Fruit fly (Drosophila melanogaster) whole organism, embryonic: ENCODE measurements around the gene Veneno.
A peak's percentile ranks its signal among the peaks of the same experiment; 100 is the strongest.

ENCODE experiments used
- ATbp ChIP-seq: fragments of 200-800 bp; sonication (Bioruptor generic); optimal IDR thresholded peaks from 2 replicates; lab custom pipeline; 2017; ENCODE audit warnings: missing biosample characterization, mild to moderate bottlenecking, missing genetic modification characterization, missing genetic modification reagents
- B-H1 ChIP-seq: fragments of 200-800 bp; sonication (Bioruptor generic); IDR thresholded peaks from 3 replicates; pipeline ENCODE4 v1.3.6; 2022; ENCODE audit warnings: missing biosample characterization, missing genetic modification characterization
- BtbVII ChIP-seq: fragments of 200-800 bp; sonication (Bioruptor generic); optimal IDR thresholded peaks from 3 replicates; lab custom pipeline; 2017; ENCODE audit warnings: missing biosample characterization, mild to moderate bottlenecking, missing genetic modification characterization
- Bteb2 ChIP-seq: fragments of 200-800 bp; sonication (Bioruptor generic); optimal IDR thresholded peaks from 2 replicates; lab custom pipeline; 2016; ENCODE audit warnings: missing biosample characterization, missing genetic modification characterization
- CG10462 ChIP-seq: fragments of 200-800 bp; sonication (Bioruptor generic); optimal IDR thresholded peaks from 2 replicates; lab custom pipeline; 2016; ENCODE audit warnings: missing biosample characterization, missing genetic modification characterization
- CG10979 ChIP-seq: fragments of 200-800 bp; sonication (Bioruptor generic); optimal IDR thresholded peaks from 2 replicates; lab custom pipeline; 2018; ENCODE audit warnings: missing biosample characterization, mild to moderate bottlenecking, missing genetic modification characterization, moderate library complexity
- CG11085 ChIP-seq: fragments of 200-800 bp; sonication (Bioruptor generic); IDR thresholded peaks from 2 replicates; pipeline ENCODE4 v1.3.6; 2022; ENCODE audit warnings: missing biosample characterization, missing genetic modification characterization
- CG12219 ChIP-seq: fragments of 200-800 bp; sonication (Bioruptor generic); optimal IDR thresholded peaks from 3 replicates; lab custom pipeline; 2018; ENCODE audit warnings: missing biosample characterization, mild to moderate bottlenecking, missing genetic modification characterization
- CG13123 ChIP-seq: fragments of 200-800 bp; sonication (Bioruptor generic); optimal IDR thresholded peaks from 2 replicates; lab custom pipeline; 2016; ENCODE audit warnings: missing biosample characterization, missing genetic modification characterization
- CG1603 ChIP-seq: fragments of 200-800 bp; sonication (Bioruptor generic); optimal IDR thresholded peaks from 2 replicates; lab custom pipeline; 2019; ENCODE audit warnings: missing biosample characterization, mild to moderate bottlenecking, missing genetic modification characterization, moderate library complexity
- CG1647 ChIP-seq: fragments of 200-800 bp; sonication (Bioruptor generic); optimal IDR thresholded peaks from 3 replicates; lab custom pipeline; 2016; ENCODE audit warnings: missing biosample characterization, missing genetic modification characterization
- CG17802 ChIP-seq: fragments of 200-800 bp; sonication (Bioruptor generic); optimal IDR thresholded peaks from 2 replicates; lab custom pipeline; 2018; ENCODE audit warnings: missing biosample characterization, mild to moderate bottlenecking, missing genetic modification characterization, moderate library complexity
- CG17829 ChIP-seq: fragments of 200-800 bp; optimal IDR thresholded peaks from 2 replicates; lab custom pipeline; 2019; ENCODE audit warnings: missing biosample characterization, mild to moderate bottlenecking, missing genetic modification characterization, moderate library complexity
- CG30403 ChIP-seq: fragments of 200-800 bp; sonication (Bioruptor generic); optimal IDR thresholded peaks from 3 replicates; lab custom pipeline; 2016; ENCODE audit warnings: missing biosample characterization, missing genetic modification characterization
- CG30431 ChIP-seq: fragments of 200-800 bp; sonication (Bioruptor generic); optimal IDR thresholded peaks from 2 replicates; lab custom pipeline; 2017; ENCODE audit warnings: missing biosample characterization, missing genetic modification characterization
- CG3163 ChIP-seq: fragments of 200-800 bp; sonication (Bioruptor generic); optimal IDR thresholded peaks from 3 replicates; lab custom pipeline; 2016; ENCODE audit warnings: missing biosample characterization, missing genetic modification characterization
- CG4730 ChIP-seq: fragments of 200-800 bp; sonication (Bioruptor generic); IDR thresholded peaks from 2 replicates; pipeline ENCODE4 v1.3.6; 2022; ENCODE audit warnings: missing biosample characterization, missing genetic modification characterization
- CG4820 ChIP-seq: fragments of 200-800 bp; sonication (Bioruptor generic); optimal IDR thresholded peaks from 3 replicates; lab custom pipeline; 2016; ENCODE audit warnings: missing biosample characterization, missing genetic modification characterization
- CG5245 ChIP-seq: fragments of 200-800 bp; sonication (Bioruptor generic); optimal IDR thresholded peaks from 3 replicates; lab custom pipeline; 2016; ENCODE audit warnings: missing biosample characterization, missing genetic modification characterization
- CG8359 ChIP-seq: fragments of 200-800 bp; sonication (Bioruptor generic); optimal IDR thresholded peaks from 2 replicates; lab custom pipeline; 2017; ENCODE audit warnings: missing biosample characterization, mild to moderate bottlenecking, missing genetic modification characterization, borderline replicate concordance
- CG9215 ChIP-seq: fragments of 200-800 bp; sonication (Bioruptor generic); IDR thresholded peaks from 2 replicates; pipeline ENCODE4 v1.3.6; 2022; ENCODE audit warnings: missing biosample characterization, missing genetic modification characterization
- CHES-1-like ChIP-seq: fragments of 200-800 bp; sonication (Bioruptor generic); optimal IDR thresholded peaks from 2 replicates; lab custom pipeline; 2016; ENCODE audit warnings: missing biosample characterization, missing genetic modification characterization
- Eip74EF ChIP-seq, 2 experiments: fragments of 200-800 bp in 1 of 2; fragments of >200 bp in 1 of 2; sonication (Bioruptor generic) in 1 of 2; optimal IDR thresholded peaks; 2 replicates each; lab custom pipeline; 2017 to 2019; ENCODE audit warnings: missing biosample characterization in 2 of 2, missing genetic modification characterization in 2 of 2, mild to moderate bottlenecking in 1 of 2, moderate library complexity in 1 of 2
- Hmr ChIP-seq: fragments of 200-800 bp; sonication (Bioruptor generic); optimal IDR thresholded peaks from 3 replicates; lab custom pipeline; 2017; ENCODE audit warnings: mild to moderate bottlenecking, missing biosample characterization, missing genetic modification reagents, missing genetic modification characterization
- Kr ChIP-seq: fragments of 200-800 bp; sonication (Bioruptor generic); optimal IDR thresholded peaks from 2 replicates; lab custom pipeline; 2017; ENCODE audit warnings: missing biosample characterization, mild to moderate bottlenecking, missing genetic modification characterization
- Mad ChIP-seq: fragments of 200-800 bp; sonication (Bioruptor generic); optimal IDR thresholded peaks from 2 replicates; lab custom pipeline; 2016; ENCODE audit warnings: missing biosample characterization, missing genetic modification characterization
- Nf-YC ChIP-seq: fragments of 200-800 bp; optimal IDR thresholded peaks from 3 replicates; lab custom pipeline; 2019; ENCODE audit warnings: missing biosample characterization, mild to moderate bottlenecking, missing genetic modification characterization, moderate library complexity
- Ravus ChIP-seq: fragments of 200-800 bp; sonication (Bioruptor generic); IDR thresholded peaks from 2 replicates; pipeline ENCODE4 v1.3.6; 2022; ENCODE audit warnings: missing biosample characterization, missing genetic modification characterization
- Side ChIP-seq: fragments of 200-800 bp; sonication (Bioruptor generic); optimal IDR thresholded peaks from 2 replicates; lab custom pipeline; 2016; ENCODE audit warnings: missing biosample characterization, missing genetic modification characterization
- Sin3A ChIP-seq: fragments of >200 bp; optimal IDR thresholded peaks from 2 replicates; lab custom pipeline; 2018
- Sry-δ ChIP-seq: fragments of 200-800 bp; sonication (Bioruptor generic); optimal IDR thresholded peaks from 2 replicates; lab custom pipeline; 2016; ENCODE audit warnings: missing biosample characterization, missing genetic modification characterization
- Ssrp ChIP-seq: fragments of 200-800 bp; sonication (Bioruptor generic); optimal IDR thresholded peaks from 2 replicates; lab custom pipeline; 2018; ENCODE audit warnings: missing biosample characterization, mild to moderate bottlenecking, missing genetic modification characterization, moderate library complexity
- Xrp1 ChIP-seq: fragments of 200-800 bp; sonication (Bioruptor generic); IDR thresholded peaks from 2 replicates; pipeline ENCODE4 v1.3.6; 2022; ENCODE audit warnings: missing biosample characterization, missing genetic modification characterization
- amos ChIP-seq: fragments of 200-800 bp; sonication (Bioruptor generic); IDR thresholded peaks from 2 replicates; pipeline ENCODE4 v1.3.6; 2022; ENCODE audit warnings: missing biosample characterization, missing genetic modification characterization; ENCODE audit not compliant: partially characterized antibody
- az2 ChIP-seq: fragments of 200-800 bp; sonication (Bioruptor generic); optimal IDR thresholded peaks from 3 replicates; lab custom pipeline; 2016; ENCODE audit warnings: missing biosample characterization, missing genetic modification characterization
- cato ChIP-seq: fragments of 200-800 bp; sonication (Bioruptor generic); optimal IDR thresholded peaks from 2 replicates; lab custom pipeline; 2016; ENCODE audit warnings: missing biosample characterization, missing genetic modification characterization, borderline replicate concordance
- dmrt11E ChIP-seq: fragments of 200-800 bp; sonication (Bioruptor generic); optimal IDR thresholded peaks from 3 replicates; lab custom pipeline; 2018; ENCODE audit warnings: missing biosample characterization, mild to moderate bottlenecking, missing genetic modification characterization, moderate library complexity
- ems ChIP-seq: fragments of 200-800 bp; sonication (Bioruptor generic); optimal IDR thresholded peaks from 3 replicates; lab custom pipeline; 2016; ENCODE audit warnings: missing biosample characterization, missing genetic modification characterization
- h ChIP-seq: fragments of >200 bp; optimal IDR thresholded peaks from 2 replicates; lab custom pipeline; 2017
- ham ChIP-seq: fragments of 200-800 bp; sonication (Bioruptor generic); IDR thresholded peaks from 2 replicates; pipeline ENCODE4 v1.3.6; 2022; ENCODE audit warnings: missing biosample characterization, missing genetic modification characterization
- inv ChIP-seq: fragments of 200-800 bp; sonication (Bioruptor generic); IDR thresholded peaks from 2 replicates; pipeline ENCODE4 v1.3.6; 2022; ENCODE audit warnings: missing biosample characterization, missing genetic modification characterization; ENCODE audit not compliant: partially characterized antibody
- kni ChIP-seq: fragments of 200-800 bp; sonication (Bioruptor generic); optimal IDR thresholded peaks from 3 replicates; lab custom pipeline; 2017; ENCODE audit warnings: mild to moderate bottlenecking, missing biosample characterization, missing genetic modification reagents, missing genetic modification characterization
- lola ChIP-seq, 3 experiments: fragments of >200 bp in 2 of 3; fragments of 200-800 bp in 1 of 3; sonication (Bioruptor generic) in 1 of 3; optimal IDR thresholded peaks; 2 replicates each; lab custom pipeline; 2017 to 2019; ENCODE audit warnings: missing biosample characterization in 3 of 3, missing genetic modification characterization in 3 of 3, mild to moderate bottlenecking in 1 of 3, moderate library complexity in 1 of 3
- pb ChIP-seq: fragments of 200-800 bp; sonication (Bioruptor generic); optimal IDR thresholded peaks from 3 replicates; lab custom pipeline; 2016; ENCODE audit warnings: missing biosample characterization, missing genetic modification characterization
- pros ChIP-seq: fragments of 200-800 bp; sonication (Bioruptor generic); optimal IDR thresholded peaks from 3 replicates; lab custom pipeline; 2019; ENCODE audit warnings: missing biosample characterization, mild to moderate bottlenecking, missing genetic modification characterization, moderate library complexity
- psq ChIP-seq: fragments of 200-800 bp; sonication (Bioruptor generic); optimal IDR thresholded peaks from 2 replicates; lab custom pipeline; 2017; ENCODE audit warnings: missing biosample characterization, missing genetic modification characterization
- ranshi ChIP-seq: fragments of 200-800 bp; sonication (Bioruptor generic); IDR thresholded peaks from 2 replicates; pipeline ENCODE4 v1.3.6; 2022; ENCODE audit warnings: missing biosample characterization, missing genetic modification characterization
- ro ChIP-seq: fragments of 200-800 bp; sonication (Bioruptor generic); IDR thresholded peaks from 2 replicates; pipeline ENCODE4 v1.3.6; 2022; ENCODE audit warnings: missing biosample characterization, missing genetic modification characterization
- sens ChIP-seq: fragments of 200-800 bp; sonication (Bioruptor generic); peaks from one replicate; lab custom pipeline; 2016; ENCODE audit warnings: missing biosample characterization, missing genetic modification characterization
- so ChIP-seq: fragments of 200-800 bp; sonication (Bioruptor generic); IDR thresholded peaks from 3 replicates; pipeline ENCODE4 v1.3.6; 2022; ENCODE audit warnings: missing biosample characterization, missing genetic modification characterization
- vfl ChIP-seq: fragments of 200-800 bp; sonication (Bioruptor generic); optimal IDR thresholded peaks from 2 replicates; lab custom pipeline; 2016; ENCODE audit warnings: missing biosample characterization, missing genetic modification characterization
- zfh1 ChIP-seq: fragments of 200-800 bp; sonication (Bioruptor generic); IDR thresholded peaks from 3 replicates; pipeline ENCODE4 v1.3.6; 2022; ENCODE audit warnings: missing biosample characterization, missing genetic modification characterization

Veneno gene

DNA sequence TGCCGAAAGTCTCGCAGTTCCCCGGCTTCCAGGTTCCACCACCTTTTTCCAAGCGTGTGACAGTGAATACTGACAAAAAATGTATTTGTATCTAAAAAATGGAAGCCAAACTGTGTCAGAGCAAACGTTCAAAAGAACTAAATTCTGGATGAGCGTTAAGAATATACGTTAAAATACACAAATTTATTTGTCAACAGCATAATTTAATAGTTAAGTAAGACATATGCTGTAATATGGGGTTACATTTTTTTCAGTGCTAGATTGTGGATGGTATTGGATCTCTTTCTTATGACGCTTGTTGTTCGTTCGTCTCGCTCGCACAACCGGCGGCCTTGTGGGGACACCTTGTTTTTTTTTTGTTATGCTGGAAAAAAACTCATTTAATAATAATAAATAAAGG, 6.8 kb downstream of the Veneno start (continued):
- peak; percentile 99 for TF ChIP-seq sens (GFP tag; lab: Kevin White, UChicago)
- no peak for TF ChIP-seq Kr
- TF ChIP-seq dmrt11E (tag; lab: Kevin White, UChicago) = peak; percentile 57
- peak; percentile 92 for TF ChIP-seq B-H1 (GFP tag; lab: Robert Waterston, UW)
- no peak for TF ChIP-seq kni (GFP tag; lab: Kevin White, UChicago)
- TF ChIP-seq CG10979 (tag; lab: Kevin White, UChicago) = peak; percentile 87
- TF ChIP-seq CG11085 (GFP tag; lab: Robert Waterston, UW) = peak; percentile 93
- TF ChIP-seq ems (GFP tag; lab: Kevin White, UChicago) = peak; percentile 95
- TF ChIP-seq Sry-δ = peak; percentile 60
- peak in 1 of 2 experiments; percentile 81 for TF ChIP-seq Eip74EF (GFP tag; optimal IDR thresholded peaks at IDR 0.05; lab: Kevin White, UChicago)
- TF ChIP-seq Ssrp (tag; lab: Kevin White, UChicago) = peak; percentile 84
- TF ChIP-seq lola (GFP tag; optimal IDR thresholded peaks at IDR 0.05; lab: Kevin White, UChicago) = peak in 1 of 3 experiments; percentile 70
- TF ChIP-seq Sin3A (lab: Kevin White, UChicago) = no peak
- peak; percentile 44 for TF ChIP-seq pros (GFP tag; lab: Kevin White, UChicago)
- TF ChIP-seq CG9215 (GFP tag; lab: Robert Waterston, UW) = peak; percentile 94
- TF ChIP-seq BtbVII (GFP tag; lab: Kevin White, UChicago) = peak; percentile 95
- peak; percentile 80 for TF ChIP-seq ro (GFP tag; lab: Robert Waterston, UW)
- TF ChIP-seq ATbp (GFP tag; lab: Kevin White, UChicago) = peak; percentile 94
- peak; percentile 51 for TF ChIP-seq CG8359 (GFP tag; lab: Kevin White, UChicago)
- peak; percentile 72 for TF ChIP-seq CG17802
- TF ChIP-seq CG10462 (GFP tag; lab: Kevin White, UChicago) = peak; percentile 80
- peak; percentile 91 for TF ChIP-seq vfl (GFP tag; lab: Kevin White, UChicago)
- peak; percentile 92 for TF ChIP-seq CG13123 (GFP tag; lab: Kevin White, UChicago)
- peak; percentile 95 for TF ChIP-seq Bteb2 (GFP tag; lab: Kevin White, UChicago)
- peak; percentile 84 for TF ChIP-seq CG3163 (GFP tag; lab: Kevin White, UChicago)
- TF ChIP-seq CHES-1-like (GFP tag; lab: Kevin White, UChicago) = peak; percentile 97
- TF ChIP-seq Xrp1 (GFP tag; lab: Robert Waterston, UW) = peak; percentile 95
- peak; percentile 86 for TF ChIP-seq Mad (GFP tag; lab: Kevin White, UChicago)
- TF ChIP-seq az2 (GFP tag; lab: Kevin White, UChicago) = peak; percentile 95
- TF ChIP-seq Hmr (GFP tag; lab: Kevin White, UChicago) = peak; percentile 98
- peak; percentile 92 for TF ChIP-seq CG5245 (GFP tag; lab: Kevin White, UChicago)
- no peak for TF ChIP-seq h (lab: Kevin White, UChicago)
- TF ChIP-seq CG30403 (GFP tag; lab: Kevin White, UChicago) = peak; percentile 97
- TF ChIP-seq CG4820 = peak; percentile 87
- peak; percentile 97 for TF ChIP-seq Side (GFP tag; lab: Kevin White, UChicago)
- no peak for TF ChIP-seq inv (GFP tag; lab: Robert Waterston, UW)
- peak; percentile 85; the same call in 1 of the 2 replicates for TF ChIP-seq ham (GFP tag; lab: Robert Waterston, UW)
- peak; percentile 51 for TF ChIP-seq Nf-YC (tag; lab: Kevin White, UChicago)
- peak; percentile 88 for TF ChIP-seq CG17829 (tag; lab: Kevin White, UChicago)
- peak; percentile 96 for TF ChIP-seq CG1603
- TF ChIP-seq Ravus (GFP tag; lab: Robert Waterston, UW) = peak; percentile 91
- TF ChIP-seq so (GFP tag; lab: Robert Waterston, UW) = peak; percentile 90
- TF ChIP-seq zfh1 (GFP tag; lab: Robert Waterston, UW) = peak; percentile 93
- peak; percentile 93 for TF ChIP-seq CG1647 (GFP tag; lab: Kevin White, UChicago)
- TF ChIP-seq ranshi = peak; percentile 91
- peak; percentile 94 for TF ChIP-seq CG12219 (GFP tag; lab: Kevin White, UChicago)
- TF ChIP-seq psq = peak; percentile 79
- peak; percentile 96 for TF ChIP-seq pb (GFP tag; lab: Kevin White, UChicago)
- no peak for TF ChIP-seq amos (GFP tag; lab: Robert Waterston, UW)
- peak; percentile 83 for TF ChIP-seq cato (GFP tag; lab: Kevin White, UChicago)
- TF ChIP-seq CG30431 (GFP tag; lab: Kevin White, UChicago) = peak; percentile 85
- TF ChIP-seq CG4730 = peak; percentile 90
